Worm (Caenorhabditis elegans): ENCODE data around the gene ucr-2.1.

The ucr-2.1 gene

ce11 chrX:11992246-11992645, 26.0 kb upstream of the ucr-2.1 start:
- TF ChIP-seq hmg-4 (GFP tag; optimal IDR thresholded peaks at IDR 0.05) (no peak), ets-7 (tag; optimal IDR thresholded peaks at IDR 0.05) (no peak), pes-1 (GFP tag; IDR thresholded peaks at IDR 0.05) (no peak), ama-1 (optimal IDR thresholded peaks at IDR 0.05) (no peak), aly-1 (tag; optimal IDR thresholded peaks at IDR 0.05) (no peak), hnd-1 (tag; optimal IDR thresholded peaks at IDR 0.05) (no peak), tra-4 (tag; optimal IDR thresholded peaks at IDR 0.05) (no peak), ceh-13 (GFP tag; optimal IDR thresholded peaks at IDR 0.05) (no peak), hmbx-1 (tag; optimal IDR thresholded peaks at IDR 0.05) (no peak), tbx-11 (GFP tag; IDR thresholded peaks at IDR 0.05) (no peak), scrt-1 (GFP tag; IDR thresholded peaks at IDR 0.05) (no peak), ceh-36 (tag; optimal IDR thresholded peaks at IDR 0.05) (no peak), sea-1 (GFP tag; conservative IDR thresholded peaks at IDR 0.05) (no peak), tbx-37 (GFP tag; conservative IDR thresholded peaks at IDR 0.05) (no peak)

- TF ChIP-seq flt-1 (GFP tag; IDR thresholded peaks at IDR 0.05): no peak
- TF ChIP-seq aly-1 (tag; optimal IDR thresholded peaks at IDR 0.05): no peak
- TF ChIP-seq pes-1 (GFP tag; IDR thresholded peaks at IDR 0.05): no peak
- TF ChIP-seq tra-4 (tag; optimal IDR thresholded peaks at IDR 0.05): no peak
- TF ChIP-seq B0310.2 (tag; optimal IDR thresholded peaks at IDR 0.05): no peak
- no peak for TF ChIP-seq sea-1 (GFP tag; conservative IDR thresholded peaks at IDR 0.05)
- TF ChIP-seq ets-7 (tag; optimal IDR thresholded peaks at IDR 0.05): no peak
- TF ChIP-seq ceh-36 (tag; optimal IDR thresholded peaks at IDR 0.05): no peak
- TF ChIP-seq tbx-37 (GFP tag; conservative IDR thresholded peaks at IDR 0.05): no peak
- TF ChIP-seq ceh-13 (GFP tag; optimal IDR thresholded peaks at IDR 0.05): no peak
- no peak for TF ChIP-seq ama-1 (optimal IDR thresholded peaks at IDR 0.05)
- no peak for TF ChIP-seq hmbx-1 (tag; optimal IDR thresholded peaks at IDR 0.05)
- no peak for TF ChIP-seq tbx-11 (GFP tag; IDR thresholded peaks at IDR 0.05)
- no peak for TF ChIP-seq hnd-1 (tag; optimal IDR thresholded peaks at IDR 0.05)
- TF ChIP-seq hmg-4 (GFP tag; optimal IDR thresholded peaks at IDR 0.05): no peak
- TF ChIP-seq scrt-1 (GFP tag; IDR thresholded peaks at IDR 0.05): no peak
- TF ChIP-seq F13C5.2 (tag; optimal IDR thresholded peaks at IDR 0.05): no peak
Observed at ce11 chrX:11992778-11993177, 25.5 kb upstream of the ucr-2.1 start.

DNA sequence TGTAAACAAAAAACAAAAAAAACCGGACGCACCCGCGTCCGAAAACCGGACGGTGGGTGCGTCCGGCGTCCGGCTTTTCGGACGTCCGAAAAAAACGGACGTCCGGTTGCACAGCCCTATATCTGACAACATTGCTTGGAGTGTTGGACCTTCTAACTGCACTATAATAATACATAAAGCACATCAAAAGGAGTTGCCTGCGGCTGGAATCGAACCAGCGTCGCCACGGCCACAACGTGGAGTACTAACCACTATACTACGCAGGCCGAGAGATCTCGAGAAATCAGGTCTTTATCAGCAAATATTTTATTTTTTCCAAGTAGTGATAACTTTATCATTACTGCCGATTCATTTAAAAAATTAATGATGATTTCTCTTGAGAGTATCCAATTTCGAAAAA, 24.9 kb upstream of the ucr-2.1 start:
- TF ChIP-seq ama-1 (optimal IDR thresholded peaks at IDR 0.05) (no peak), pes-1 (GFP tag; IDR thresholded peaks at IDR 0.05) (no peak), flt-1 (GFP tag; IDR thresholded peaks at IDR 0.05) (no peak), aly-1 (tag; optimal IDR thresholded peaks at IDR 0.05) (no peak)

DNA sequence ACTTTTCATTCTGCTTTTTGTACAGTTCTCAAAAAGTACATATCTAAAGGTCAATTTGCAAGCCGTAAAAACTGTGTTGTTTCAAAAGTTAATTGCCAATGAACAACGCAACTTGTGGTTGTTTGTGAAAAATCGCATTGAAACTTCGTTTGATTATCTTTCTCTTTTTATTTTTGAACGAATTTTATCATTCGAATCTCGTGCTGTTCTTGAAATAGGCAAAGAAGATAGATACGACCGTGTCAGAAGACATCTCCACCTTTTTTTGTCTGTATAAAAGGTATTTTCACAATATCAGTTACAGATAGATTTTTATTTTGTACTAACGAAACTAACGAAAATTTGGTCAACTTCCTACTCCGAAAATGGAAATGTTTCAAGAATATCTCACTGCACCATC, 23.7 kb upstream of the ucr-2.1 start, which contains the start of gene C49F5.7:
Gene C49F5.7 (plus strand): TSS at position 301 of the 400 bp plus-strand sequence.
- TF ChIP-seq tbx-11 (GFP tag; IDR thresholded peaks at IDR 0.05) (no peak), scrt-1 (GFP tag; IDR thresholded peaks at IDR 0.05) (no peak), hmg-4 (GFP tag; optimal IDR thresholded peaks at IDR 0.05) (no peak), hmbx-1 (tag; optimal IDR thresholded peaks at IDR 0.05) (no peak), tbx-37 (GFP tag; conservative IDR thresholded peaks at IDR 0.05) (no peak)

- TF ChIP-seq flt-1 (GFP tag; IDR thresholded peaks at IDR 0.05) (no peak), hmg-4 (GFP tag; optimal IDR thresholded peaks at IDR 0.05) (no peak), scrt-1 (GFP tag; IDR thresholded peaks at IDR 0.05) (no peak), aly-1 (tag; optimal IDR thresholded peaks at IDR 0.05) (no peak)
Observed at ce11 chrX:11996606-11997005, 21.6 kb upstream of the ucr-2.1 start.

- TF ChIP-seq scrt-1 (GFP tag; IDR thresholded peaks at IDR 0.05) (no peak), flt-1 (GFP tag; IDR thresholded peaks at IDR 0.05) (no peak), tra-4 (tag; optimal IDR thresholded peaks at IDR 0.05) (no peak), sea-1 (GFP tag; conservative IDR thresholded peaks at IDR 0.05) (no peak)
Observed at ce11 chrX:11999573-11999972, 18.7 kb upstream of the ucr-2.1 start.

DNA sequence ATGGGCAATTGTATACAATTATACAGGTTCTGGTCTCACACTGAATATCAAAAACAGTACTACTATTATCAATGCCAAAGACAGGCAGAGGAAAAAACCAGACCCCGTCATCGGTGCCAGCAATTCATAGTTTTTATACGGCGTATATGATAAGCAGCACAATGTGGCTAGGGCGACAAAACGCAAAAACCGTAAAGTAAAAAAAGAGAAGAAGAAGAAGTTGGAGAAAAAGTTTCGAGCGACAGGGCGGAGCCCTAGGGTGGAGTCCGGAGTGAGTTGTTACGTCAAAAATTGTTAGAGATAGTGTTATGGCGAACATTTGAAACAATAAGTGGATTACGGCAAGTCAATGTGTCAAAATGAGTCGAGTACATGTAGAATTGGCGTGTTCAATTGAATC, 16.6 kb upstream of the ucr-2.1 start:
- no peak for TF ChIP-seq ceh-13 (GFP tag; optimal IDR thresholded peaks at IDR 0.05)
- no peak for TF ChIP-seq F13C5.2 (tag; optimal IDR thresholded peaks at IDR 0.05)
- no peak for TF ChIP-seq hmg-4 (GFP tag; optimal IDR thresholded peaks at IDR 0.05)
- no peak for TF ChIP-seq hnd-1 (tag; optimal IDR thresholded peaks at IDR 0.05)
- TF ChIP-seq aly-1 (tag; optimal IDR thresholded peaks at IDR 0.05): no peak
- no peak for TF ChIP-seq scrt-1 (GFP tag; IDR thresholded peaks at IDR 0.05)
- no peak for TF ChIP-seq tbx-37 (GFP tag; conservative IDR thresholded peaks at IDR 0.05)
- TF ChIP-seq ama-1 (optimal IDR thresholded peaks at IDR 0.05): no peak
- no peak for TF ChIP-seq sea-1 (GFP tag; conservative IDR thresholded peaks at IDR 0.05)
- TF ChIP-seq flt-1 (GFP tag; IDR thresholded peaks at IDR 0.05): no peak
- TF ChIP-seq ets-7 (tag; optimal IDR thresholded peaks at IDR 0.05): no peak
- no peak for TF ChIP-seq B0310.2 (tag; optimal IDR thresholded peaks at IDR 0.05)
- TF ChIP-seq pes-1 (GFP tag; IDR thresholded peaks at IDR 0.05): no peak
- no peak for TF ChIP-seq tra-4 (tag; optimal IDR thresholded peaks at IDR 0.05)
- no peak for TF ChIP-seq hmbx-1 (tag; optimal IDR thresholded peaks at IDR 0.05)
- TF ChIP-seq ceh-36 (tag; optimal IDR thresholded peaks at IDR 0.05): no peak
- TF ChIP-seq tbx-11 (GFP tag; IDR thresholded peaks at IDR 0.05): no peak

ce11 chrX:12003969-12004368, 14.3 kb upstream of the ucr-2.1 start:
- TF ChIP-seq ceh-36 (tag; optimal IDR thresholded peaks at IDR 0.05) (no peak), ceh-13 (GFP tag; optimal IDR thresholded peaks at IDR 0.05) (no peak), hmg-4 (GFP tag; optimal IDR thresholded peaks at IDR 0.05) (no peak), flt-1 (GFP tag; IDR thresholded peaks at IDR 0.05) (no peak), pes-1 (GFP tag; IDR thresholded peaks at IDR 0.05) (no peak), aly-1 (tag; optimal IDR thresholded peaks at IDR 0.05) (no peak), sea-1 (GFP tag; conservative IDR thresholded peaks at IDR 0.05) (no peak), B0310.2 (tag; optimal IDR thresholded peaks at IDR 0.05) (no peak), F13C5.2 (tag; optimal IDR thresholded peaks at IDR 0.05) (no peak), hmbx-1 (tag; optimal IDR thresholded peaks at IDR 0.05) (no peak), scrt-1 (GFP tag; IDR thresholded peaks at IDR 0.05) (no peak)

Data from whole organism, early embryonic.